Fruit fly (Drosophila melanogaster): ENCODE measurements around the gene CG13806.

The CG13806 gene

DNA sequence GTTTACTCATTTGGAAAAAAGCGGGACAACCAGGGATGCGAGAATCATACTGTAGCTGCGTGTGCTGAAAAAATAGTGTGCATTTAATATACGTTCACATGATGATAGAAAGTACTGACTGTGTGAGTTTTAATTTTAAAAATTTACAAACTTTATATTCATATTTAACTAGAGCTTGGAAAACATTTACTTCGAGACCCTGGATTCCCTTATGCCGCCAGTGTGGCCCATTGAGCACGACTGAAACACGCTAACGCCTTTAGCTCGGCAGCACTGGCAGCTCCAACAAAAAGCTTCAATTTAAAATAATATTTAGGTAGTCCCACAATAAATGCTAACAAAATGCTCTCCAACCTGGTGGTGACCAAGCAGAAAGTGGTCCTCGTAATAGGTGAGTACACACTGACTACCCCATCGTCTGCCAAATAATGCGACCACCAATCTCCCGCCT lies 8.8 kb upstream of the CG13806 start, which contains the start of the genes CG1275 and Elp5 (continued):
- TF ChIP-seq CG30403 (GFP tag; optimal IDR thresholded peaks at IDR 0.05) (peak; percentile 99), scrt (GFP tag; optimal IDR thresholded peaks at IDR 0.05) (peak; percentile 84), sisA (GFP tag; IDR thresholded peaks at IDR 0.05) (peak; percentile 99), CG2889 (GFP tag; IDR thresholded peaks at IDR 0.05) (peak; percentile 99), Dip3 (GFP tag; optimal IDR thresholded peaks at IDR 0.05) (peak; percentile 97), D19B (GFP tag; optimal IDR thresholded peaks at IDR 0.05) (peak; percentile 95), jing (GFP tag; optimal IDR thresholded peaks at IDR 0.05) (peak; percentile 96), chif (GFP tag; optimal IDR thresholded peaks at IDR 0.05) (peak; percentile 95 to 97), CG6765 (GFP tag; optimal IDR thresholded peaks at IDR 0.05) (peak; percentile 94), ac (GFP tag; optimal IDR thresholded peaks at IDR 0.05) (peak; percentile 80), Aef1 (GFP tag; IDR thresholded peaks at IDR 0.05) (peak; percentile 99), CG33557 (GFP tag; optimal IDR thresholded peaks at IDR 0.05) (peak; percentile 94), NK7.1 (GFP tag; optimal IDR thresholded peaks at IDR 0.05) (peak; percentile 93), Xrp1 (GFP tag; IDR thresholded peaks at IDR 0.05) (peak; percentile 99), CG10431 (GFP tag; optimal IDR thresholded peaks at IDR 0.05) (peak; percentile 95), PHDP (tag; optimal IDR thresholded peaks at IDR 0.05) (peak; percentile 98), CG3995 (GFP tag; optimal IDR thresholded peaks at IDR 0.05) (peak; percentile 83), p53 (GFP tag; optimal IDR thresholded peaks at IDR 0.05) (peak; percentile 87), CG15073 (GFP tag; optimal IDR thresholded peaks at IDR 0.05) (peak; percentile 84), CG3163 (GFP tag; optimal IDR thresholded peaks at IDR 0.05) (peak; percentile 82), Mrtf (GFP tag; IDR thresholded peaks at IDR 0.05) (peak; percentile 100), CG31224 (GFP tag; IDR thresholded peaks at IDR 0.05) (peak; percentile 98), unc-4 (GFP tag; IDR thresholded peaks at IDR 0.05; ENCODE audit: partially characterized antibody) (no peak), yki (optimal IDR thresholded peaks at IDR 0.05) (no peak), Asciz (GFP tag; optimal IDR thresholded peaks at IDR 0.05) (peak; percentile 98), Atf-2 (GFP tag; optimal IDR thresholded peaks at IDR 0.05) (peak; percentile 97), jumu (GFP tag; optimal IDR thresholded peaks at IDR 0.05) (peak; percentile 94), CG11085 (GFP tag; IDR thresholded peaks at IDR 0.05) (peak; percentile 99), da (GFP tag; optimal IDR thresholded peaks at IDR 0.05) (peak; percentile 90), chinmo (GFP tag; IDR thresholded peaks at IDR 0.05; ENCODE audit: partially characterized antibody) (no peak), HmgZ (tag; optimal IDR thresholded peaks at IDR 0.05) (peak; percentile 98), Sin3A (optimal IDR thresholded peaks at IDR 0.05) (peak; percentile 39), lbe (GFP tag; optimal IDR thresholded peaks at IDR 0.05) (peak; percentile 98), CG16779 (GFP tag; IDR thresholded peaks at IDR 0.05) (peak; percentile 99), CG18764 (GFP tag; optimal IDR thresholded peaks at IDR 0.05) (peak; percentile 94), CG7745 (tag; optimal IDR thresholded peaks at IDR 0.05) (peak; percentile 78), CG13296 (GFP tag; optimal IDR thresholded peaks at IDR 0.05) (peak; percentile 98), CoRest (tag; optimal IDR thresholded peaks at IDR 0.05) (peak; percentile 99), CG7271 (tag; optimal IDR thresholded peaks at IDR 0.05) (peak; percentile 96), Awh (GFP tag; IDR thresholded peaks at IDR 0.05) (peak; percentile 100), cg (GFP tag; optimal IDR thresholded peaks at IDR 0.05) (no peak), chm (GFP tag; IDR thresholded peaks at IDR 0.05) (peak; percentile 99), CG16863 (GFP tag; optimal IDR thresholded peaks at IDR 0.05) (peak; percentile 95), CG13287 (GFP tag; IDR thresholded peaks at IDR 0.05; ENCODE audit: partially characterized antibody) (peak; percentile 37; the same call in 1 of the 2 replicates), CG2678 (tag; optimal IDR thresholded peaks at IDR 0.05) (peak; percentile 99), amos (GFP tag; IDR thresholded peaks at IDR 0.05; ENCODE audit: partially characterized antibody) (peak; percentile 27; the same call in 1 of the 2 replicates), psq (GFP tag; optimal IDR thresholded peaks at IDR 0.05) (peak; percentile 91), CG2129 (GFP tag; IDR thresholded peaks at IDR 0.05; ENCODE audit: partially characterized antibody) (no peak), CG7372 (GFP tag; IDR thresholded peaks at IDR 0.05) (peak; percentile 100), kni (GFP tag; optimal IDR thresholded peaks at IDR 0.05) (peak; percentile 65), exex (tag; optimal IDR thresholded peaks at IDR 0.05) (peak; percentile 94)

All from whole organism, embryonic.